Fruit fly (Drosophila melanogaster): ENCODE data around the gene LManIII.

DNA sequence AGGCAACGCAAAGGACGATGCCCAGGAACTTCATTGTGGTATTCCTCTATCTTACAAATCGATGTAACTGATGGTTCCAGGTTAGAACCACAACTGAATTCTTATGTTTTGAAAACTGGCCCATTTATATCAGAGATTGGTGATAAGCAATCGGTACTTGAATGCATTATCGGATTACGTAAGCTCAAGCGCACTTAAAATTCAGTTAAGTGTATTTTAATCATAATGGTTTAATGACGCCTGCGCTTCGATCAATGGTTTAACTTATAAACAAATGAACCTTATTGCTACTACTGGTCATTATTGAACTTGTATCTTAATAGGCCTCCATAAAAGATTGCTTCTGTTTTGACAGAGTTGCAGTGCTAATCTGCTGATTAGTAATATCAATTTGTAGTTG is 7.7 kb upstream of the LManIII start, which contains the start of gene LManV:
- TF ChIP-seq svp (GFP tag) = peak; percentile 14
- no peak for TF ChIP-seq Sox102F (GFP tag; optimal IDR thresholded peaks at IDR 0.05)
- no peak for TF ChIP-seq Gug (GFP tag; IDR thresholded peaks at IDR 0.05)
- no peak for TF ChIP-seq CG8119 (GFP tag; IDR thresholded peaks at IDR 0.05)
- TF ChIP-seq CG4318 (GFP tag; optimal IDR thresholded peaks at IDR 0.05) = no peak
- TF ChIP-seq topi (GFP tag; optimal IDR thresholded peaks at IDR 0.05) = no peak
- TF ChIP-seq CG1621 (tag; optimal IDR thresholded peaks at IDR 0.05) = no peak
- TF ChIP-seq CG9139 (GFP tag; optimal IDR thresholded peaks at IDR 0.05) = no peak
- TF ChIP-seq OdsH (GFP tag; optimal IDR thresholded peaks at IDR 0.05) = no peak
- no peak for TF ChIP-seq salr (GFP tag; optimal IDR thresholded peaks at IDR 0.05)
- no peak for TF ChIP-seq fd59A (GFP tag; optimal IDR thresholded peaks at IDR 0.05)

All from whole organism, prepupa.